Worm (Caenorhabditis elegans): ENCODE data around the gene T02G5.15.

The T02G5.15 gene

DNA sequence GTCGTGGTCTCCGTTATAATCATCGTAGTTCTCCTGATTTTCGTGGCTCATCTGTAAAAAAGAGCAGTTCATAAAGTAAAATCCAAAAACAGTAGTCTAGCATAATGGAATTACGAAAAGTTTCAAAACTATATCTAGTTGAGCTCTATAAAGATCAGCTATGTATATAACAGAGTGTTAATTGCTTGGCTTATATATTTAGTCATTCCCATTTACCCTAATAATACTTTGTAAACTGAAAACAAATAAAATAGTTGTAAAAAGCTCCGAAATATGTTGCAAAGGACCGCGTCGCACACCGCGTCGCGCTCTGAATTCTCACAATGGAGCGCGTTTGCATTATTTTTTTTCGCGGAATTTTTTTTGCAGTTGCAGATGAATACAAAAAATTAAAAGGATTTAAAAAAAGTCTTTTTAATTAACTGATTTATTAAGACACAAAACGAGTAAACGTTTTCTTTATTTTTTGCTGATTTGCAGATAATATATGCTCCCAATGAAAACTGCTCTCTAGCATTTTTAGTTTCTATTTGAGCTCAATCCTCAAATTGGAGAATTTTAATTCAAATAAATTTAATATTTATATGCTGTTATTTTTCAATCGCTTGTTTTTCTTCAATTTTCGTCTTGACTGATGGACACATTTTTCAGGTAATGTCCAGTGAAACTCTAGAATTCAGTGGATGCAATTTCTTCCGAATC lies 33.9 kb upstream of the T02G5.15 start, which contains the start of the genes tcer-1 and ZK1127.5 (continued):
- no peak for TF ChIP-seq zfp-2 (tag; optimal IDR thresholded peaks at IDR 0.05)
- TF ChIP-seq ceh-82 (tag; optimal IDR thresholded peaks at IDR 0.05) = no peak
- TF ChIP-seq lir-3 (tag; optimal IDR thresholded peaks at IDR 0.05) = no peak
- TF ChIP-seq F10B5.3 (tag; optimal IDR thresholded peaks at IDR 0.05) = no peak
- TF ChIP-seq pqm-1 (tag; optimal IDR thresholded peaks at IDR 0.05) = no peak
- no peak for TF ChIP-seq mxl-3 (GFP tag; optimal IDR thresholded peaks at IDR 0.05)
- no peak for TF ChIP-seq lin-1 (GFP tag; IDR thresholded peaks at IDR 0.05)
- no peak for TF ChIP-seq aly-2 (tag; optimal IDR thresholded peaks at IDR 0.05)
- no peak for TF ChIP-seq zip-2 (tag; optimal IDR thresholded peaks at IDR 0.05)
- peak in 1 of 2 experiments; percentile 83 for TF ChIP-seq lsy-2 (tag; optimal IDR thresholded peaks at IDR 0.05)
- no peak for TF ChIP-seq tag-97 (GFP tag; IDR thresholded peaks at IDR 0.05)
- TF ChIP-seq hlh-30 (tag; optimal IDR thresholded peaks at IDR 0.05; ENCODE audit: insufficient read depth) = peak; percentile 36
- peak in 1 of 2 experiments; percentile 6 for TF ChIP-seq mdl-1 (tag; optimal IDR thresholded peaks at IDR 0.05)
- TF ChIP-seq attf-4 (tag; optimal IDR thresholded peaks at IDR 0.05) = no peak
- peak; percentile 50 for TF ChIP-seq dve-1 (tag; optimal IDR thresholded peaks at IDR 0.05; ENCODE audit: insufficient read depth)
- TF ChIP-seq set-16 (GFP tag; IDR thresholded peaks at IDR 0.05) = no peak
- TF ChIP-seq Y105C5A.15 (GFP tag; IDR thresholded peaks at IDR 0.05) = no peak
- no peak for TF ChIP-seq D1046.2 (GFP tag; IDR thresholded peaks at IDR 0.05)
- no peak for TF ChIP-seq snpc-1.2 (GFP tag; IDR thresholded peaks at IDR 0.05)
- no peak for TF ChIP-seq dmd-8 (GFP tag; IDR thresholded peaks at IDR 0.05)
- TF ChIP-seq ceh-44 (GFP tag; IDR thresholded peaks at IDR 0.05) = no peak
- no peak for TF ChIP-seq ztf-11 (tag; optimal IDR thresholded peaks at IDR 0.05)
- peak; percentile 18 for TF ChIP-seq nhr-28 (tag; optimal IDR thresholded peaks at IDR 0.05)
- TF ChIP-seq spr-3 (GFP tag; optimal IDR thresholded peaks at IDR 0.05) = no peak
- TF ChIP-seq saeg-2 (GFP tag; IDR thresholded peaks at IDR 0.05) = no peak
- TF ChIP-seq daf-19 (GFP tag; conservative IDR thresholded peaks at IDR 0.05) = no peak
- no peak for TF ChIP-seq pha-4 (GFP tag; IDR thresholded peaks at IDR 0.05)
- no peak for TF ChIP-seq pha-4 (tag; optimal IDR thresholded peaks at IDR 0.05)
- no peak for TF ChIP-seq unc-62 (GFP tag; optimal IDR thresholded peaks at IDR 0.05 in 1 of 2)
- TF ChIP-seq unc-62 (tag; optimal IDR thresholded peaks at IDR 0.05) = no peak
- no peak for TF ChIP-seq jun-1 (tag; optimal IDR thresholded peaks at IDR 0.05)
- TF ChIP-seq lin-13 (GFP tag; optimal IDR thresholded peaks at IDR 0.05) = no peak
- TF ChIP-seq egl-43 (GFP tag; IDR thresholded peaks at IDR 0.05) = no peak
- no peak for TF ChIP-seq daf-8 (GFP tag; IDR thresholded peaks at IDR 0.05)
- no peak for TF ChIP-seq php-3 (GFP tag; IDR thresholded peaks at IDR 0.05)
- TF ChIP-seq lin-39 (tag; optimal IDR thresholded peaks at IDR 0.05) = no peak
- TF ChIP-seq lin-15B (tag; optimal IDR thresholded peaks at IDR 0.05) = no peak
- TF ChIP-seq gei-8 (GFP tag; optimal IDR thresholded peaks at IDR 0.05) = no peak
- no peak for TF ChIP-seq nhr-42 (GFP tag; IDR thresholded peaks at IDR 0.05)
- no peak for TF ChIP-seq Y75B8A.6 (GFP tag; IDR thresholded peaks at IDR 0.05)
- TF ChIP-seq ctbp-1 (GFP tag; IDR thresholded peaks at IDR 0.05) = no peak
- no peak for TF ChIP-seq lin-29 (GFP tag; IDR thresholded peaks at IDR 0.05)
- no peak for TF ChIP-seq spr-1 (tag; optimal IDR thresholded peaks at IDR 0.05)
- TF ChIP-seq sdz-12 (GFP tag; optimal IDR thresholded peaks at IDR 0.05) = no peak
- TF ChIP-seq ZK337.2 (GFP tag; IDR thresholded peaks at IDR 0.05) = no peak
- peak; percentile 44 for TF ChIP-seq nhr-6 (tag; optimal IDR thresholded peaks at IDR 0.05)
- no peak for TF ChIP-seq hif-1 (tag; optimal IDR thresholded peaks at IDR 0.05)
- TF ChIP-seq fkh-10 (GFP tag; optimal IDR thresholded peaks at IDR 0.05) = no peak
- no peak for TF ChIP-seq Y48G9A.11 (GFP tag; IDR thresholded peaks at IDR 0.05)
- TF ChIP-seq nhr-76 (tag; optimal IDR thresholded peaks at IDR 0.05) = no peak
